Fruit fly (Drosophila melanogaster): Measurements from ENCODE around the gene Naam.

Gene Naam

DNA sequence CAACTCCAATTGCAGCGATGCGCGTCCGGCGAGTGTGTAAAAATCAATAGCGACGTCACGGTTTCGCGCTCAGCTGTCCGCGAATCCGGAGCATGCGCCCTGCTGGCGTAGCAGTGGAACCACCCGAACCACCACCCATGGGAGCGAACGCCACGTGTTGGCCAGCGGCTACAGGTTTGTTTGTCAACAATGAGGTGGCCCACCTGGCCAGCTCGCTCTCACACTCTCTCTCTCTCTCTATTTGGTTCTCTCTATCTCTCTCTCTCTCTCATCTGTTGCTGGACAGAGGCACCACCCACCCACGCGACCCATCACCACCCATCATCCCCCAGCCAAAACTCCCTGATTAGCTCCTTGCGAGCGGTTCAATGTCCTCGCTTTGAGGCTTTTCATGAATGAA is 14.8 kb upstream of the Naam start:
- TF ChIP-seq Dif (GFP tag; optimal IDR thresholded peaks at IDR 0.05; ENCODE audit: partially characterized antibody) (peak; percentile 12), br (GFP tag; optimal IDR thresholded peaks at IDR 0.05) (no peak), GATAd (GFP tag; optimal IDR thresholded peaks at IDR 0.05) (no peak), Vsx2 (GFP tag; optimal IDR thresholded peaks at IDR 0.05; ENCODE audit: partially characterized antibody) (peak; percentile 60)

dm6 chr3R:19657235-19657634 is 14.0 kb upstream of the Naam start:
- TF ChIP-seq lola (GFP tag; optimal IDR thresholded peaks at IDR 0.05) (no peak), Hnf4 (GFP tag; optimal IDR thresholded peaks at IDR 0.05) (no peak)

DNA sequence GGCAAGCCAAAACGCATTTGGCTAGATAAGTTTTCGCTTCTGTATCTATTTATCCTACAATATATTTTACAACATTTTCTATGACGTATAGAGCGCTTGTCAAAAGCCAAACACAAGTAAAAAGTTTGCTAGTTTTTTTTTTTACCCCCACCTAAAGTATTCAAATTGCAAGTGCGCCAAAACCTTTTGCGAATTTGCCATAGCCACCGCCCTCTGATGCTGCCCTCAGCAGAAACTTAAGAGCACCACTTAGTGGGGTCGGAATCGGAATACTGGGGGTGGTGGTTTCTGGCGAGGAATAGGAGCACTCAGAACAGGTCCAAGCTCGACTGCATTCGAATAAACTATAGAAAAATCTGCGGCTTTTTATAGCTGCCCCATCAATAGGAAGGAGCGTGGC is 13.5 kb upstream of the Naam start, which contains the start of gene CG6184:
CG6184 (minus strand) TSS at position 101 of the 400 bp plus-strand sequence.
- TF ChIP-seq tai (GFP tag; optimal IDR thresholded peaks at IDR 0.05) (no peak), Myc (optimal IDR thresholded peaks at IDR 0.05) (no peak), woc (GFP tag; optimal IDR thresholded peaks at IDR 0.05) (no peak), sage (GFP tag; optimal IDR thresholded peaks at IDR 0.05) (no peak), dmrt93B (GFP tag; optimal IDR thresholded peaks at IDR 0.05) (no peak), CG9705 (GFP tag; optimal IDR thresholded peaks at IDR 0.05) (no peak), jim (GFP tag; optimal IDR thresholded peaks at IDR 0.05) (no peak), foxo (GFP tag; optimal IDR thresholded peaks at IDR 0.05) (no peak), psq (GFP tag; optimal IDR thresholded peaks at IDR 0.05) (no peak), Hr78 (GFP tag; optimal IDR thresholded peaks at IDR 0.05) (no peak), Sp1 (GFP tag; optimal IDR thresholded peaks at IDR 0.05) (no peak), ey (GFP tag; optimal IDR thresholded peaks at IDR 0.05) (no peak)

- TF ChIP-seq tai (GFP tag; optimal IDR thresholded peaks at IDR 0.05) (no peak), dl (GFP tag; optimal IDR thresholded peaks at IDR 0.05; ENCODE audit: insufficient read depth in 1 of 2, partially characterized antibody in 2 of 2) (no peak), ey (GFP tag; optimal IDR thresholded peaks at IDR 0.05) (no peak), Myc (optimal IDR thresholded peaks at IDR 0.05) (no peak), woc (GFP tag; optimal IDR thresholded peaks at IDR 0.05) (no peak), HLH106 (tag; optimal IDR thresholded peaks at IDR 0.05) (no peak), Vsx2 (GFP tag; optimal IDR thresholded peaks at IDR 0.05; ENCODE audit: partially characterized antibody) (no peak), fru (GFP tag; optimal IDR thresholded peaks at IDR 0.05) (no peak)
Observed at dm6 chr3R:19659448-19659847, 11.8 kb upstream of the Naam start, which contains the start of gene ort. Gene ort, plus strand, starts transcription at chr3R:19659748.

DNA sequence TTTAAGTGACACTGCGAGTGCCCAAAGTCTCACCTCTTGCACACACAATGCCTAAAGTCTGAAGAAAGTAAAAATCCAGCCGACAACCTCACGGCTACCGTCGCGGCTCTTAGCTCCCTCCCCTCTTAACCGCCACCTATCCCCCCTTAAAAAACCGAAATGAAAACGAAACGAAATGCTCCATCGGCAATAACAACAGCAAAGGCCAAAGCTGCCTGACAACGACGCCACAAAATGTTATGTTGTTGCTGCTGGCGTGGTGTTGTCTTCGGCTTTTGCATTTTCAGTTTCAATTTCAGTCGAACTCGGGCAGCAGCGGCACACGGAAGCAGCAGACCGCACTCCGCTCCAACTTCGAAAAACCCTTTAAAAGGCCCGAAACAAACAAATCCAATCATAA is 6.5 kb upstream of the Naam start, which contains the start of gene CG7432:
CG7432 (plus strand) TSS at position 295 of the 400 bp plus-strand sequence.
- TF ChIP-seq Abd-B (GFP tag; optimal IDR thresholded peaks at IDR 0.05) (no peak), Hr78 (GFP tag; optimal IDR thresholded peaks at IDR 0.05) (no peak), CG9705 (GFP tag; optimal IDR thresholded peaks at IDR 0.05) (no peak), pan (optimal IDR thresholded peaks at IDR 0.05) (no peak), Hr83 (GFP tag; optimal IDR thresholded peaks at IDR 0.05; ENCODE audit: poor library complexity, severe bottlenecking) (no peak), sage (GFP tag; optimal IDR thresholded peaks at IDR 0.05) (no peak), woc (GFP tag; optimal IDR thresholded peaks at IDR 0.05) (no peak), psq (GFP tag; optimal IDR thresholded peaks at IDR 0.05) (no peak), Dfd (GFP tag; optimal IDR thresholded peaks at IDR 0.05) (no peak), foxo (GFP tag; optimal IDR thresholded peaks at IDR 0.05) (no peak), Mio (GFP tag; optimal IDR thresholded peaks at IDR 0.05) (no peak), Dif (GFP tag; optimal IDR thresholded peaks at IDR 0.05; ENCODE audit: partially characterized antibody) (no peak), dsf (GFP tag; optimal IDR thresholded peaks at IDR 0.05; ENCODE audit: borderline replicate concordance) (no peak), tai (GFP tag; optimal IDR thresholded peaks at IDR 0.05) (no peak), usp (GFP tag; optimal IDR thresholded peaks at IDR 0.05) (no peak), Myc (optimal IDR thresholded peaks at IDR 0.05) (no peak), HLH106 (tag; optimal IDR thresholded peaks at IDR 0.05) (no peak), CG32264 (GFP tag; optimal IDR thresholded peaks at IDR 0.05) (no peak)

- TF ChIP-seq CG9705 (GFP tag; optimal IDR thresholded peaks at IDR 0.05) (no peak), GATAd (GFP tag; optimal IDR thresholded peaks at IDR 0.05) (no peak), Sp1 (GFP tag; optimal IDR thresholded peaks at IDR 0.05) (no peak), dsf (GFP tag; optimal IDR thresholded peaks at IDR 0.05; ENCODE audit: borderline replicate concordance) (no peak), Hr83 (GFP tag; optimal IDR thresholded peaks at IDR 0.05; ENCODE audit: poor library complexity, severe bottlenecking) (no peak), Mio (GFP tag; optimal IDR thresholded peaks at IDR 0.05) (no peak), pan (optimal IDR thresholded peaks at IDR 0.05) (no peak), OdsH (GFP tag; optimal IDR thresholded peaks at IDR 0.05) (no peak), lola (GFP tag; optimal IDR thresholded peaks at IDR 0.05) (no peak), sv (GFP tag; optimal IDR thresholded peaks at IDR 0.05) (no peak), Jra (GFP tag; optimal IDR thresholded peaks at IDR 0.05) (no peak), CG32264 (GFP tag; optimal IDR thresholded peaks at IDR 0.05) (no peak), tai (GFP tag; optimal IDR thresholded peaks at IDR 0.05) (no peak), Hr78 (GFP tag; optimal IDR thresholded peaks at IDR 0.05) (no peak), Abd-B (GFP tag; optimal IDR thresholded peaks at IDR 0.05) (no peak), psq (GFP tag; optimal IDR thresholded peaks at IDR 0.05) (no peak), dl (GFP tag; optimal IDR thresholded peaks at IDR 0.05; ENCODE audit: insufficient read depth in 1 of 2, partially characterized antibody in 2 of 2) (no peak), Hnf4 (GFP tag; optimal IDR thresholded peaks at IDR 0.05) (no peak), fru (GFP tag; optimal IDR thresholded peaks at IDR 0.05) (no peak), h (GFP tag; optimal IDR thresholded peaks at IDR 0.05) (no peak)
Observed at dm6 chr3R:19672136-19672535, 886 bp downstream of the Naam start.

Measured in whole organism, wandering third instar larva.